Worm (Caenorhabditis elegans): ENCODE results near the gene his-6.

DNA sequence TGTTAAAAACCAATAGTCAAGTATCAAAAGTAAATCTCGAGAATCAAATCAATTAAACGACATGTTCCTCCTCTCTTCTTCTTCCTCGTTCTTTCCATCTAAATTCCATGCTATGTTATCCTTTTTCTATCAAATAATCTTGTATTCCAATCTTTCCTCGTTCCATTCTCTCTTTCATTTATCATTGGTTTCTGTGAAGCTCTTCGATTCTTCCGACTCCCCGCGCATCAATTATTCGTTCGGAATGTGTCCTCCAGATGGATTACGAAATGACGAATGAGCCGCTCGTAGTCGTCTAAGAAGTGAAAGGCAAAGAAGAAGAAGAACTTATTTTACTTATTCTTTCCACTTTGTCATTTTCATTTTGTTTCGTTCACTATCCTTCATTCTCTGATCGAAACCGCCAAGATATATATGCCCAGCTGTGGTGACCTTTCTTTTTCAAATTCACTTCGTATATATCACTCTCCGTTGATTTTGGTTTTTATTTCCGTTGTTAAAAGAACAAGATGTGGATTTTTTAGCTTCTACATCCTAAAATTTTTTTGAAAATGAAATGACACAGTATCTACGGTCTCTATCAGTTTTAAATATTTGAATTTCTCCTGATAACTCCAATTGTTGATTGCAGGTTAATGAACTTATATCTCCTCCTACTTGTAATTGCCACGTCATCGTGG lies 40.4 kb downstream of the his-6 start, which contains the start of gene pxn-1:
- no peak for TF ChIP-seq lsy-2 (tag; optimal IDR thresholded peaks at IDR 0.05)
- no peak for TF ChIP-seq ztf-11 (tag; optimal IDR thresholded peaks at IDR 0.05)
- TF ChIP-seq nhr-129 (tag; optimal IDR thresholded peaks at IDR 0.05): no peak
- TF ChIP-seq F13H6.1 (tag; optimal IDR thresholded peaks at IDR 0.05): no peak
- no peak for TF ChIP-seq snpc-4 (tag; optimal IDR thresholded peaks at IDR 0.05)
- no peak for TF ChIP-seq skn-1 (tag; optimal IDR thresholded peaks at IDR 0.05)
- TF ChIP-seq nhr-12 (tag; optimal IDR thresholded peaks at IDR 0.05): no peak
- TF ChIP-seq C34F6.9 (tag; optimal IDR thresholded peaks at IDR 0.05): no peak
- no peak for TF ChIP-seq nhr-11 (tag; optimal IDR thresholded peaks at IDR 0.05)
